Worm (Caenorhabditis elegans) whole organism, L3 larva: Measurements from ENCODE around the gene sec-61.A.

Experiments
- R02D3.7 ChIP-seq: fragments of 150-350 bp; optimal IDR thresholded peaks from 2 replicates; lab custom pipeline; 2014; ENCODE audit warnings: missing biosample characterization, missing genetic modification characterization
- ZK546.5 ChIP-seq: sonication (generic microtip); optimal IDR thresholded peaks from 2 replicates; lab custom pipeline; 2017; ENCODE audit warnings: missing biosample characterization, missing genetic modification characterization
- aly-2 ChIP-seq: fragments of 150-350 bp; optimal IDR thresholded peaks from 2 replicates; lab custom pipeline; 2014; ENCODE audit warnings: missing biosample characterization, missing genetic modification characterization
- ceh-16 ChIP-seq: sonication (generic microtip); optimal IDR thresholded peaks from 2 replicates; lab custom pipeline; 2017; ENCODE audit warnings: missing biosample characterization, missing genetic modification characterization
- ceh-28 ChIP-seq: fragments of 150-350 bp; optimal IDR thresholded peaks from 2 replicates; lab custom pipeline; 2014; ENCODE audit warnings: missing biosample characterization, missing genetic modification reagents, missing genetic modification characterization
- ceh-82 ChIP-seq: fragments of 150-350 bp; optimal IDR thresholded peaks from 2 replicates; lab custom pipeline; 2014; ENCODE audit warnings: missing biosample characterization, missing genetic modification characterization
- ceh-9 ChIP-seq: sonication (generic microtip); optimal IDR thresholded peaks from 2 replicates; lab custom pipeline; 2018; ENCODE audit warnings: missing biosample characterization, missing genetic modification characterization
- daf-12 ChIP-seq: fragments of 150-350 bp; optimal IDR thresholded peaks from 2 replicates; lab custom pipeline; 2014; ENCODE audit warnings: missing biosample characterization, missing genetic modification reagents, missing genetic modification characterization
- egl-27 ChIP-seq: sonication (generic microtip); optimal IDR thresholded peaks from 4 replicates; lab custom pipeline; 2017; ENCODE audit warnings: missing biosample characterization, missing genetic modification reagents, missing genetic modification characterization
- egl-5 ChIP-seq: fragments of 150-350 bp; optimal IDR thresholded peaks from 2 replicates; lab custom pipeline; 2017; ENCODE audit warnings: missing biosample characterization, missing genetic modification reagents, missing genetic modification characterization, inconsistent platforms
- elt-1 ChIP-seq: fragments of 150-350 bp; optimal IDR thresholded peaks from 2 replicates; lab custom pipeline; 2014; ENCODE audit warnings: missing biosample characterization, missing genetic modification characterization
- elt-2 ChIP-seq: sonication (generic microtip); optimal IDR thresholded peaks from 2 replicates; lab custom pipeline; 2016; ENCODE audit warnings: missing genetic modification reagents, mild to moderate bottlenecking, missing genetic modification characterization, missing compliant biosample characterization
- elt-3 ChIP-seq, 3 experiments: fragments of 150-350 bp in 1 of 3; sonication (generic microtip) in 2 of 3; optimal IDR thresholded peaks; 2 replicates in 2 of 3; 4 replicates in 1 of 3; lab custom pipeline; 2014 to 2017; ENCODE audit warnings: missing biosample characterization in 3 of 3, missing genetic modification characterization in 3 of 3
- eor-1 ChIP-seq, 2 experiments: fragments of 150-350 bp; optimal IDR thresholded peaks; 2 replicates each; lab custom pipeline; 2014 to 2018; ENCODE audit warnings: missing biosample characterization in 2 of 2, missing genetic modification characterization in 2 of 2
- fkh-10 ChIP-seq: sonication (generic microtip); optimal IDR thresholded peaks from 2 replicates; lab custom pipeline; 2017; ENCODE audit warnings: missing biosample characterization, missing genetic modification reagents, missing genetic modification characterization
- fkh-2 ChIP-seq: fragments of 150-350 bp; optimal IDR thresholded peaks from 2 replicates; lab custom pipeline; 2014; ENCODE audit warnings: missing biosample characterization, missing genetic modification reagents, missing genetic modification characterization
- fos-1 ChIP-seq: fragments of 150-350 bp; optimal IDR thresholded peaks from 2 replicates; lab custom pipeline; 2014; ENCODE audit warnings: missing biosample characterization, missing genetic modification characterization
- hmg-11 ChIP-seq: sonication (generic microtip); optimal IDR thresholded peaks from 2 replicates; lab custom pipeline; 2016; ENCODE audit warnings: missing genetic modification characterization, missing compliant biosample characterization
- jun-1 ChIP-seq: fragments of 150-350 bp; optimal IDR thresholded peaks from 2 replicates; lab custom pipeline; 2014; ENCODE audit warnings: missing biosample characterization, missing genetic modification reagents, missing genetic modification characterization
- lin-39 ChIP-seq: fragments of 150-350 bp; optimal IDR thresholded peaks from 2 replicates; lab custom pipeline; 2018; ENCODE audit warnings: missing biosample characterization, missing genetic modification reagents, missing genetic modification characterization
- lsy-12 ChIP-seq: sonication (generic microtip); optimal IDR thresholded peaks from 2 replicates; lab custom pipeline; 2016; ENCODE audit warnings: mild to moderate bottlenecking, missing genetic modification characterization, missing compliant biosample characterization
- mdl-1 ChIP-seq: fragments of 150-350 bp; optimal IDR thresholded peaks from 2 replicates; lab custom pipeline; 2014; ENCODE audit warnings: missing biosample characterization, missing genetic modification characterization
- mml-1 ChIP-seq: fragments of 150-350 bp; sonication (generic microtip); optimal IDR thresholded peaks from 3 replicates; lab custom pipeline; 2014; ENCODE audit warnings: missing biosample characterization, missing genetic modification characterization
- nhr-12 ChIP-seq: fragments of 150-350 bp; optimal IDR thresholded peaks from 2 replicates; lab custom pipeline; 2014; ENCODE audit warnings: missing biosample characterization, missing genetic modification characterization
- nhr-76 ChIP-seq: fragments of 150-350 bp; sonication (generic microtip); optimal IDR thresholded peaks from 5 replicates; lab custom pipeline; 2014; ENCODE audit warnings: missing biosample characterization, missing genetic modification characterization
- nhr-77 ChIP-seq: fragments of 150-350 bp; optimal IDR thresholded peaks from 2 replicates; lab custom pipeline; 2014; ENCODE audit warnings: missing biosample characterization, missing genetic modification characterization
- pha-4 ChIP-seq: fragments of 150-350 bp; optimal IDR thresholded peaks from 2 replicates; lab custom pipeline; 2014; ENCODE audit warnings: missing biosample characterization, missing genetic modification reagents, missing genetic modification characterization
- pqm-1 ChIP-seq: fragments of 150-350 bp; optimal IDR thresholded peaks from 2 replicates; lab custom pipeline; 2017; ENCODE audit warnings: missing biosample characterization, missing genetic modification characterization, inconsistent platforms
- sea-2 ChIP-seq: fragments of 150-350 bp; sonication (generic microtip); optimal IDR thresholded peaks from 4 replicates; lab custom pipeline; 2014; ENCODE audit warnings: missing biosample characterization, missing genetic modification reagents, missing genetic modification characterization
- snpc-4 ChIP-seq: fragments of 150-350 bp; optimal IDR thresholded peaks from 2 replicates; lab custom pipeline; 2014; ENCODE audit warnings: missing biosample characterization, missing genetic modification characterization
- tbx-2 ChIP-seq: sonication (generic microtip); optimal IDR thresholded peaks from 2 replicates; lab custom pipeline; 2016; ENCODE audit warnings: mild to moderate bottlenecking, missing genetic modification characterization, missing compliant biosample characterization
- unc-39 ChIP-seq: sonication (generic microtip); optimal IDR thresholded peaks from 4 replicates; lab custom pipeline; 2017; ENCODE audit warnings: missing biosample characterization, missing genetic modification characterization
- unc-62 ChIP-seq: fragments of 150-350 bp; sonication (generic microtip); optimal IDR thresholded peaks from 4 replicates; lab custom pipeline; 2014; ENCODE audit warnings: missing biosample characterization, missing genetic modification reagents, missing genetic modification characterization
- ztf-4 ChIP-seq: fragments of 150-350 bp; optimal IDR thresholded peaks from 2 replicates; lab custom pipeline; 2014; ENCODE audit warnings: missing biosample characterization, missing genetic modification characterization

sec-61.A gene

ce11 chrIV:14833537-14833936 lies 8.5 kb upstream of the sec-61.A start:
- TF ChIP-seq mdl-1 (tag; lab: Kevin White, UChicago) = no peak
- no peak for TF ChIP-seq egl-27 (tag; lab: Kevin White, UChicago)
- no peak for TF ChIP-seq fos-1 (tag; lab: Kevin White, UChicago)
- TF ChIP-seq hmg-11 = peak; percentile 44
- no peak for TF ChIP-seq elt-3 (tag; optimal IDR thresholded peaks at IDR 0.05; lab: Kevin White, UChicago)
- peak; percentile 34 for TF ChIP-seq pha-4 (tag; lab: Kevin White, UChicago)
- no peak for TF ChIP-seq elt-1 (tag; lab: Kevin White, UChicago)
- TF ChIP-seq aly-2 = no peak
- no peak for TF ChIP-seq elt-2 (tag; lab: Kevin White, UChicago)

ce11 chrIV:14829026-14829425 lies 4.0 kb upstream of the sec-61.A start, which contains the start of gene hhat-2:
Gene hhat-2, minus strand, starts transcription at chrIV:14829126.
- TF ChIP-seq ZK546.5 (tag; lab: Kevin White, UChicago) (no peak), sea-2 (GFP tag; lab: Kevin White, UChicago) (no peak), daf-12 (no peak), fos-1 (tag; lab: Kevin White, UChicago) (no peak), elt-2 (tag; lab: Kevin White, UChicago) (no peak), ceh-16 (tag; lab: Kevin White, UChicago) (no peak), elt-1 (tag; lab: Kevin White, UChicago) (no peak), fkh-10 (GFP tag; lab: Kevin White, UChicago) (no peak), fkh-2 (tag; lab: Kevin White, UChicago) (no peak), ceh-28 (tag; lab: Kevin White, UChicago) (no peak), egl-27 (tag; lab: Kevin White, UChicago) (no peak)

- TF ChIP-seq mml-1 (no peak), unc-39 (tag; lab: Kevin White, UChicago) (no peak), elt-2 (tag; lab: Kevin White, UChicago) (no peak), egl-5 (no peak), lin-39 (no peak), nhr-12 (tag; lab: Kevin White, UChicago) (no peak), pha-4 (tag; lab: Kevin White, UChicago) (no peak), R02D3.7 (tag; lab: Kevin White, UChicago) (no peak), unc-62 (GFP tag; lab: Kevin White, UChicago) (no peak), ceh-28 (tag; lab: Kevin White, UChicago) (no peak), pqm-1 (tag; lab: Kevin White, UChicago) (no peak), jun-1 (tag; lab: Kevin White, UChicago) (no peak), eor-1 (tag; optimal IDR thresholded peaks at IDR 0.05; lab: Kevin White, UChicago) (no peak), egl-27 (tag; lab: Kevin White, UChicago) (no peak), tbx-2 (tag; lab: Kevin White, UChicago) (no peak), nhr-77 (tag; lab: Kevin White, UChicago) (no peak), elt-1 (tag; lab: Kevin White, UChicago) (no peak)
Measured at ce11 chrIV:14828218-14828617, 3.2 kb upstream of the sec-61.A start.

ce11 chrIV:14826151-14826757 lies 1.2 kb upstream of the sec-61.A start:
- no peak for TF ChIP-seq R02D3.7 (tag; lab: Kevin White, UChicago)
- no peak for TF ChIP-seq hmg-11
- no peak for TF ChIP-seq daf-12
- no peak for TF ChIP-seq ceh-9
- no peak for TF ChIP-seq fkh-10 (GFP tag; lab: Kevin White, UChicago)
- TF ChIP-seq lsy-12 (tag; lab: Kevin White, UChicago) = no peak
- TF ChIP-seq aly-2 = no peak
- TF ChIP-seq egl-5 = no peak
- TF ChIP-seq ceh-28 (tag; lab: Kevin White, UChicago) = no peak
- no peak for TF ChIP-seq eor-1 (tag; optimal IDR thresholded peaks at IDR 0.05; lab: Kevin White, UChicago)
- TF ChIP-seq egl-27 (tag; lab: Kevin White, UChicago) = no peak
- TF ChIP-seq ztf-4 = no peak
- no peak for TF ChIP-seq nhr-76 (tag; lab: Kevin White, UChicago)
- no peak for TF ChIP-seq ceh-82
- no peak for TF ChIP-seq snpc-4 (tag; lab: Kevin White, UChicago)
- no peak for TF ChIP-seq mdl-1 (tag; lab: Kevin White, UChicago)
- no peak for TF ChIP-seq elt-3 (tag; optimal IDR thresholded peaks at IDR 0.05; lab: Kevin White, UChicago)
- no peak for TF ChIP-seq tbx-2 (tag; lab: Kevin White, UChicago)
